Worm (Caenorhabditis elegans) whole organism, mixed stage, embryonic: ENCODE results near the gene C12D8.20.

ENCODE experiments used
- M03D4.4 ChIP-seq: sonication (generic microtip); optimal IDR thresholded peaks from 2 replicates; lab custom pipeline; 2017; ENCODE audit warnings: mild to moderate bottlenecking, missing genetic modification characterization, missing compliant biosample characterization
- bed-3 ChIP-seq: fragments of 200-800 bp; sonication (Bioruptor generic); optimal IDR thresholded peaks from 3 replicates; lab custom pipeline; 2018; ENCODE audit warnings: mild to moderate bottlenecking, missing genetic modification characterization, moderate library complexity, missing compliant biosample characterization
- ceh-39 ChIP-seq: fragments of 150-350 bp; optimal IDR thresholded peaks from 2 replicates; lab custom pipeline; 2014; ENCODE audit warnings: missing biosample characterization, missing genetic modification characterization
- ceh-43 ChIP-seq: fragments of 200-800 bp; sonication (Bioruptor generic); optimal IDR thresholded peaks from 2 replicates; lab custom pipeline; 2018; ENCODE audit warnings: mild to moderate bottlenecking, missing genetic modification characterization, moderate library complexity, missing compliant biosample characterization
- ceh-83 ChIP-seq: fragments of 200-800 bp; sonication (Bioruptor generic); optimal IDR thresholded peaks from 2 replicates; lab custom pipeline; 2018; ENCODE audit warnings: mild to moderate bottlenecking, missing genetic modification characterization, missing compliant biosample characterization
- ces-1 ChIP-seq: fragments of 150-350 bp; optimal IDR thresholded peaks from 2 replicates; lab custom pipeline; 2014; ENCODE audit warnings: missing biosample characterization, missing genetic modification reagents, missing genetic modification characterization
- cnd-1 ChIP-seq: fragments of 200-800 bp; sonication (Bioruptor generic); optimal IDR thresholded peaks from 2 replicates; lab custom pipeline; 2018; ENCODE audit warnings: mild to moderate bottlenecking, missing genetic modification characterization, missing compliant biosample characterization
- drap-1 ChIP-seq: fragments of 200-800 bp; sonication (Bioruptor generic); optimal IDR thresholded peaks from 3 replicates; lab custom pipeline; 2018; ENCODE audit warnings: mild to moderate bottlenecking, missing genetic modification characterization, missing compliant biosample characterization
- elt-1 ChIP-seq: sonication (generic microtip); optimal IDR thresholded peaks from 2 replicates; lab custom pipeline; 2017; ENCODE audit warnings: missing genetic modification characterization, mild to moderate bottlenecking, missing compliant biosample characterization, antibody characterized with exemption, moderate library complexity, borderline replicate concordance; ENCODE audit not compliant: insufficient read depth
- elt-3 ChIP-seq: fragments of 150-350 bp; optimal IDR thresholded peaks from 2 replicates; lab custom pipeline; 2014; ENCODE audit warnings: missing biosample characterization, missing genetic modification characterization
- flh-1 ChIP-seq: fragments of 200-800 bp; sonication (Bioruptor generic); optimal IDR thresholded peaks from 2 replicates; lab custom pipeline; 2018; ENCODE audit warnings: mild to moderate bottlenecking, missing genetic modification characterization, moderate library complexity, missing compliant biosample characterization
- hlh-1 ChIP-seq: fragments of 150-350 bp; optimal IDR thresholded peaks from 2 replicates; lab custom pipeline; 2014; ENCODE audit warnings: missing biosample characterization, missing genetic modification reagents, missing genetic modification characterization
- lin-13 ChIP-seq: fragments of 150-350 bp; optimal IDR thresholded peaks from 2 replicates; lab custom pipeline; 2014; ENCODE audit warnings: missing biosample characterization, missing genetic modification characterization
- lsy-2 ChIP-seq: fragments of 150-350 bp; optimal IDR thresholded peaks from 2 replicates; lab custom pipeline; 2014; ENCODE audit warnings: missing biosample characterization, missing genetic modification characterization
- mab-5 ChIP-seq: fragments of 150-350 bp; optimal IDR thresholded peaks from 2 replicates; lab custom pipeline; 2014; ENCODE audit warnings: missing biosample characterization, missing genetic modification characterization
- mep-1 ChIP-seq: fragments of 150-350 bp; optimal IDR thresholded peaks from 2 replicates; lab custom pipeline; 2017; ENCODE audit warnings: missing biosample characterization, missing genetic modification reagents, missing genetic modification characterization, inconsistent platforms
- mls-2 ChIP-seq: sonication (generic microtip); optimal IDR thresholded peaks from 2 replicates; lab custom pipeline; 2016; ENCODE audit warnings: mild to moderate bottlenecking, missing genetic modification characterization, moderate library complexity, missing compliant biosample characterization
- nhr-12 ChIP-seq: fragments of 150-350 bp; optimal IDR thresholded peaks from 2 replicates; lab custom pipeline; 2014; ENCODE audit warnings: missing biosample characterization, missing genetic modification characterization
- nhr-2 ChIP-seq: fragments of 150-350 bp; optimal IDR thresholded peaks from 2 replicates; lab custom pipeline; 2014; ENCODE audit warnings: missing biosample characterization, missing genetic modification characterization
- nhr-237 ChIP-seq: fragments of 150-350 bp; optimal IDR thresholded peaks from 2 replicates; lab custom pipeline; 2014; ENCODE audit warnings: missing biosample characterization, missing genetic modification characterization
- nhr-28 ChIP-seq: fragments of 150-350 bp; optimal IDR thresholded peaks from 2 replicates; lab custom pipeline; 2014; ENCODE audit warnings: missing biosample characterization, missing genetic modification characterization
- pha-4 ChIP-seq: fragments of 150-350 bp; optimal IDR thresholded peaks from 2 replicates; lab custom pipeline; 2018; ENCODE audit warnings: missing biosample characterization, missing genetic modification reagents, missing genetic modification characterization
- sem-2 ChIP-seq: fragments of 200-800 bp; sonication (Bioruptor generic); optimal IDR thresholded peaks from 2 replicates; lab custom pipeline; 2018; ENCODE audit warnings: mild to moderate bottlenecking, missing genetic modification characterization, missing compliant biosample characterization
- snpc-4 ChIP-seq: fragments of 150-350 bp; optimal IDR thresholded peaks from 2 replicates; lab custom pipeline; 2014; ENCODE audit warnings: missing biosample characterization, missing genetic modification characterization
- tbx-8 ChIP-seq: fragments of 200-800 bp; sonication (Bioruptor generic); optimal IDR thresholded peaks from 2 replicates; lab custom pipeline; 2018; ENCODE audit warnings: mild to moderate bottlenecking, missing genetic modification characterization, moderate library complexity, missing compliant biosample characterization
- unc-120 ChIP-seq: sonication (generic microtip); optimal IDR thresholded peaks from 2 replicates; lab custom pipeline; 2017; ENCODE audit warnings: missing genetic modification characterization, missing compliant biosample characterization; ENCODE audit not compliant: poor library complexity, severe bottlenecking
- unc-39 ChIP-seq: fragments of 150-350 bp; optimal IDR thresholded peaks from 2 replicates; lab custom pipeline; 2014; ENCODE audit warnings: missing biosample characterization, missing genetic modification characterization
- unc-62 ChIP-seq: fragments of 150-350 bp; optimal IDR thresholded peaks from 2 replicates; lab custom pipeline; 2014; ENCODE audit warnings: missing biosample characterization, missing genetic modification reagents, missing genetic modification characterization
- zip-8 ChIP-seq: fragments of 150-350 bp; optimal IDR thresholded peaks from 2 replicates; lab custom pipeline; 2014; ENCODE audit warnings: missing biosample characterization, missing genetic modification characterization
- ztf-11 ChIP-seq: fragments of 150-350 bp; optimal IDR thresholded peaks from 2 replicates; lab custom pipeline; 2014; ENCODE audit warnings: missing biosample characterization, missing genetic modification characterization

C12D8.20 gene

ce11 chrV:10179235-10179634 lies 42.9 kb upstream of the C12D8.20 start, which contains the start of gene cul-5:
TSS of gene cul-5 (plus strand) at chrV:10179535.
- no peak for TF ChIP-seq lsy-2 (tag; lab: Kevin White, UChicago)
- no peak for TF ChIP-seq nhr-237 (tag; lab: Kevin White, UChicago)
- no peak for TF ChIP-seq flh-1 (GFP tag; lab: Kevin White, UChicago)
- TF ChIP-seq nhr-28 (tag; lab: Kevin White, UChicago), result no peak
- no peak for TF ChIP-seq pha-4
- TF ChIP-seq ztf-11 (tag; lab: Kevin White, UChicago), result no peak
- no peak for TF ChIP-seq drap-1 (GFP tag; lab: Kevin White, UChicago)
- TF ChIP-seq snpc-4 (tag; lab: Kevin White, UChicago), result no peak
- TF ChIP-seq unc-62 (GFP tag; lab: Kevin White, UChicago), result no peak
- TF ChIP-seq sem-2, result no peak
- no peak for TF ChIP-seq hlh-1 (tag; lab: Kevin White, UChicago)
- TF ChIP-seq mep-1 (tag; lab: Kevin White, UChicago), result no peak
- TF ChIP-seq cnd-1 (tag; lab: Kevin White, UChicago), result no peak
- no peak for TF ChIP-seq unc-39 (tag; lab: Kevin White, UChicago)
- no peak for TF ChIP-seq nhr-2 (tag; lab: Kevin White, UChicago)
- TF ChIP-seq ces-1, result no peak
- no peak for TF ChIP-seq zip-8 (tag; lab: Kevin White, UChicago)
- no peak for TF ChIP-seq mls-2 (tag; lab: Kevin White, UChicago)
- TF ChIP-seq unc-120 (tag; lab: Kevin White, UChicago), result no peak
- TF ChIP-seq ceh-39 (tag; lab: Kevin White, UChicago), result no peak

- TF ChIP-seq flh-1 (GFP tag; lab: Kevin White, UChicago), result no peak
- no peak for TF ChIP-seq mab-5 (tag; lab: Kevin White, UChicago)
- no peak for TF ChIP-seq ceh-39 (tag; lab: Kevin White, UChicago)
- no peak for TF ChIP-seq ceh-43 (GFP tag; lab: Kevin White, UChicago)
- no peak for TF ChIP-seq pha-4
- TF ChIP-seq ztf-11 (tag; lab: Kevin White, UChicago), result no peak
- TF ChIP-seq zip-8 (tag; lab: Kevin White, UChicago), result no peak
- no peak for TF ChIP-seq ceh-83 (GFP tag; lab: Kevin White, UChicago)
- no peak for TF ChIP-seq bed-3
- no peak for TF ChIP-seq tbx-8 (GFP tag; lab: Kevin White, UChicago)
- TF ChIP-seq lsy-2 (tag; lab: Kevin White, UChicago), result no peak
- TF ChIP-seq nhr-28 (tag; lab: Kevin White, UChicago), result no peak
- TF ChIP-seq snpc-4 (tag; lab: Kevin White, UChicago), result no peak
- TF ChIP-seq nhr-237 (tag; lab: Kevin White, UChicago), result no peak
- no peak for TF ChIP-seq nhr-2 (tag; lab: Kevin White, UChicago)
- TF ChIP-seq sem-2, result no peak
- no peak for TF ChIP-seq hlh-1 (tag; lab: Kevin White, UChicago)
These were observed 39.1 kb upstream of the C12D8.20 start, which contains the start of gene ZK856.4 for ce11 chrV:10182984-10183383. TSS of gene ZK856.4 (plus strand) at chrV:10183284.

- TF ChIP-seq unc-39 (tag; lab: Kevin White, UChicago) (no peak), ces-1 (no peak), elt-1 (tag; lab: Kevin White, UChicago) (no peak), hlh-1 (tag; lab: Kevin White, UChicago) (no peak), lin-13 (tag; lab: Kevin White, UChicago) (no peak), snpc-4 (tag; lab: Kevin White, UChicago) (no peak), cnd-1 (tag; lab: Kevin White, UChicago) (no peak), unc-62 (GFP tag; lab: Kevin White, UChicago) (no peak), M03D4.4 (tag; lab: Kevin White, UChicago) (no peak), mab-5 (tag; lab: Kevin White, UChicago) (no peak), nhr-12 (no peak)
These were observed 38.3 kb upstream of the C12D8.20 start for ce11 chrV:10183810-10184209.

ce11 chrV:10185719-10186118 lies 36.4 kb upstream of the C12D8.20 start, which contains the start of gene ZK856.18:
TSS of gene ZK856.18 (minus strand) at chrV:10186007.
- TF ChIP-seq unc-62 (GFP tag; lab: Kevin White, UChicago), result no peak
- TF ChIP-seq lin-13 (tag; lab: Kevin White, UChicago), result no peak
- TF ChIP-seq ces-1, result no peak
- TF ChIP-seq sem-2, result no peak
- no peak for TF ChIP-seq M03D4.4 (tag; lab: Kevin White, UChicago)
- TF ChIP-seq nhr-2 (tag; lab: Kevin White, UChicago), result no peak
- TF ChIP-seq elt-3 (tag; lab: Kevin White, UChicago), result no peak
- TF ChIP-seq flh-1 (GFP tag; lab: Kevin White, UChicago), result no peak
- no peak for TF ChIP-seq ceh-43 (GFP tag; lab: Kevin White, UChicago)
